Worm (Caenorhabditis elegans): ENCODE results near the gene C49F8.1.
A peak's percentile ranks its signal among the peaks of the same experiment; 100 is the strongest.

ce11 chrX:13320575-13320974 is 44.2 kb downstream of the C49F8.1 start:
- TF ChIP-seq zip-8 (tag; optimal IDR thresholded peaks at IDR 0.05) (peak; percentile 2), tbx-8 (GFP tag; optimal IDR thresholded peaks at IDR 0.05) (no peak), ceh-83 (GFP tag; optimal IDR thresholded peaks at IDR 0.05) (no peak), nhr-12 (tag; optimal IDR thresholded peaks at IDR 0.05) (no peak), ces-1 (GFP tag; optimal IDR thresholded peaks at IDR 0.05) (no peak), nhr-28 (tag; optimal IDR thresholded peaks at IDR 0.05) (no peak), mab-5 (tag; optimal IDR thresholded peaks at IDR 0.05) (no peak), nhr-76 (tag; optimal IDR thresholded peaks at IDR 0.05) (no peak)
